Worm (Caenorhabditis elegans): ENCODE results near the gene W05E10.1.

ce11 chrV:11649254-11649653 is 42.2 kb downstream of the W05E10.1 start:
- no peak for TF ChIP-seq fkh-10 (GFP tag; optimal IDR thresholded peaks at IDR 0.05)
- no peak for TF ChIP-seq dve-1 (tag; optimal IDR thresholded peaks at IDR 0.05)
- no peak for TF ChIP-seq ceh-24 (tag; optimal IDR thresholded peaks at IDR 0.05)

Data from whole organism, late embryonic.